Worm (Caenorhabditis elegans): ENCODE data around the gene Y72A10A.1.
A peak's percentile ranks its signal among the peaks of the same experiment; 100 is the strongest.

The Y72A10A.1 gene

ce11 chrX:6093046-6093445, 45.1 kb downstream of the Y72A10A.1 start, which contains the start of gene C15H9.5:
C15H9.5 (plus strand) TSS chrX:6093300.
- TF ChIP-seq nhr-28 (tag; optimal IDR thresholded peaks at IDR 0.05), result no peak
- TF ChIP-seq nhr-2 (tag; optimal IDR thresholded peaks at IDR 0.05), result no peak
- TF ChIP-seq unc-120 (tag; optimal IDR thresholded peaks at IDR 0.05; ENCODE audit: poor library complexity, severe bottlenecking), result no peak
- no peak for TF ChIP-seq unc-39 (tag; optimal IDR thresholded peaks at IDR 0.05)
- TF ChIP-seq tbx-8 (GFP tag; optimal IDR thresholded peaks at IDR 0.05), result no peak
- no peak for TF ChIP-seq ham-2 (GFP tag; optimal IDR thresholded peaks at IDR 0.05)
- TF ChIP-seq ztf-11 (tag; optimal IDR thresholded peaks at IDR 0.05), result no peak
- TF ChIP-seq elt-3 (tag; optimal IDR thresholded peaks at IDR 0.05), result no peak
- no peak for TF ChIP-seq elt-1 (tag; optimal IDR thresholded peaks at IDR 0.05; ENCODE audit: borderline replicate concordance, insufficient read depth)
- no peak for TF ChIP-seq ceh-39 (tag; optimal IDR thresholded peaks at IDR 0.05)
- TF ChIP-seq drap-1 (GFP tag; optimal IDR thresholded peaks at IDR 0.05), result no peak
- TF ChIP-seq pha-4 (tag; optimal IDR thresholded peaks at IDR 0.05), result no peak
- TF ChIP-seq flh-1 (GFP tag; optimal IDR thresholded peaks at IDR 0.05), result no peak
- no peak for TF ChIP-seq bed-3 (GFP tag; optimal IDR thresholded peaks at IDR 0.05)
- no peak for TF ChIP-seq nhr-12 (tag; optimal IDR thresholded peaks at IDR 0.05)

- no peak for TF ChIP-seq ceh-43 (GFP tag; optimal IDR thresholded peaks at IDR 0.05)
- peak; percentile 98 for TF ChIP-seq elt-1 (tag; optimal IDR thresholded peaks at IDR 0.05; ENCODE audit: borderline replicate concordance, insufficient read depth)
- TF ChIP-seq ceh-83 (GFP tag; optimal IDR thresholded peaks at IDR 0.05), result no peak
- TF ChIP-seq cnd-1 (tag; optimal IDR thresholded peaks at IDR 0.05), result no peak
- peak; percentile 31 for TF ChIP-seq nhr-2 (tag; optimal IDR thresholded peaks at IDR 0.05)
- TF ChIP-seq zip-8 (tag; optimal IDR thresholded peaks at IDR 0.05), result no peak
- no peak for TF ChIP-seq blmp-1 (tag; optimal IDR thresholded peaks at IDR 0.05)
- TF ChIP-seq mep-1 (tag; optimal IDR thresholded peaks at IDR 0.05), result no peak
- TF ChIP-seq ham-2 (GFP tag; optimal IDR thresholded peaks at IDR 0.05), result peak; percentile 77
- TF ChIP-seq flh-1 (GFP tag; optimal IDR thresholded peaks at IDR 0.05), result no peak
- TF ChIP-seq unc-39 (tag; optimal IDR thresholded peaks at IDR 0.05), result no peak
- TF ChIP-seq unc-62 (GFP tag; optimal IDR thresholded peaks at IDR 0.05), result no peak
- no peak for TF ChIP-seq tbx-8 (GFP tag; optimal IDR thresholded peaks at IDR 0.05)
- TF ChIP-seq nhr-28 (tag; optimal IDR thresholded peaks at IDR 0.05), result no peak
- TF ChIP-seq nhr-76 (tag; optimal IDR thresholded peaks at IDR 0.05), result no peak
- TF ChIP-seq ces-1 (GFP tag; optimal IDR thresholded peaks at IDR 0.05), result no peak
- no peak for TF ChIP-seq mls-2 (tag; optimal IDR thresholded peaks at IDR 0.05)
- TF ChIP-seq hlh-1 (tag; optimal IDR thresholded peaks at IDR 0.05), result no peak
Measured at ce11 chrX:6092533-6092932, 45.6 kb downstream of the Y72A10A.1 start.

- TF ChIP-seq unc-62 (GFP tag; optimal IDR thresholded peaks at IDR 0.05), result peak; percentile 88
- peak; percentile 89 for TF ChIP-seq sptf-1 (tag; optimal IDR thresholded peaks at IDR 0.05)
- TF ChIP-seq pha-4 (tag; optimal IDR thresholded peaks at IDR 0.05), result peak; percentile 99
- peak; percentile 9 for TF ChIP-seq elt-1 (tag; optimal IDR thresholded peaks at IDR 0.05; ENCODE audit: borderline replicate concordance, insufficient read depth)
- TF ChIP-seq mep-1 (tag; optimal IDR thresholded peaks at IDR 0.05), result peak; percentile 93
- no peak for TF ChIP-seq blmp-1 (tag; optimal IDR thresholded peaks at IDR 0.05)
- peak; percentile 53 for TF ChIP-seq hlh-1 (tag; optimal IDR thresholded peaks at IDR 0.05)
- TF ChIP-seq snpc-4 (tag; optimal IDR thresholded peaks at IDR 0.05), result no peak
- TF ChIP-seq ceh-83 (GFP tag; optimal IDR thresholded peaks at IDR 0.05), result peak; percentile 57
- TF ChIP-seq nhr-237 (tag; optimal IDR thresholded peaks at IDR 0.05), result peak; percentile 42
- peak; percentile 70 for TF ChIP-seq mls-2 (tag; optimal IDR thresholded peaks at IDR 0.05)
- TF ChIP-seq ceh-43 (GFP tag; optimal IDR thresholded peaks at IDR 0.05), result no peak
- peak; percentile 78 for TF ChIP-seq ham-2 (GFP tag; optimal IDR thresholded peaks at IDR 0.05)
- peak; percentile 70 for TF ChIP-seq nhr-2 (tag; optimal IDR thresholded peaks at IDR 0.05)
- peak; percentile 79 for TF ChIP-seq cnd-1 (tag; optimal IDR thresholded peaks at IDR 0.05)
- peak; percentile 84 for TF ChIP-seq nhr-12 (tag; optimal IDR thresholded peaks at IDR 0.05)
- TF ChIP-seq unc-39 (tag; optimal IDR thresholded peaks at IDR 0.05), result peak; percentile 95
- peak; percentile 98 for TF ChIP-seq lin-13 (tag; optimal IDR thresholded peaks at IDR 0.05)
- TF ChIP-seq nhr-28 (tag; optimal IDR thresholded peaks at IDR 0.05), result no peak
- peak; percentile 71 for TF ChIP-seq M03D4.4 (tag; optimal IDR thresholded peaks at IDR 0.05)
- TF ChIP-seq nhr-76 (tag; optimal IDR thresholded peaks at IDR 0.05), result no peak
- no peak for TF ChIP-seq sem-2 (GFP tag; optimal IDR thresholded peaks at IDR 0.05)
- no peak for TF ChIP-seq elt-3 (tag; optimal IDR thresholded peaks at IDR 0.05)
- peak; percentile 60 for TF ChIP-seq ces-1 (GFP tag; optimal IDR thresholded peaks at IDR 0.05)
- TF ChIP-seq mab-5 (tag; optimal IDR thresholded peaks at IDR 0.05), result no peak
- TF ChIP-seq drap-1 (GFP tag; optimal IDR thresholded peaks at IDR 0.05), result peak; percentile 85
- peak; percentile 96 for TF ChIP-seq ztf-11 (tag; optimal IDR thresholded peaks at IDR 0.05)
- TF ChIP-seq flh-1 (GFP tag; optimal IDR thresholded peaks at IDR 0.05), result no peak
- TF ChIP-seq tbx-8 (GFP tag; optimal IDR thresholded peaks at IDR 0.05), result peak; percentile 46
- peak; percentile 92 for TF ChIP-seq ceh-39 (tag; optimal IDR thresholded peaks at IDR 0.05)
- TF ChIP-seq bed-3 (GFP tag; optimal IDR thresholded peaks at IDR 0.05), result peak; percentile 21
- no peak for TF ChIP-seq lin-32 (GFP tag; optimal IDR thresholded peaks at IDR 0.05)
- TF ChIP-seq unc-120 (tag; optimal IDR thresholded peaks at IDR 0.05; ENCODE audit: poor library complexity, severe bottlenecking), result peak; percentile 77
- peak; percentile 92 for TF ChIP-seq lsy-2 (tag; optimal IDR thresholded peaks at IDR 0.05)
- peak; percentile 41 for TF ChIP-seq zip-8 (tag; optimal IDR thresholded peaks at IDR 0.05)
Measured at ce11 chrX:6091967-6092366, 46.2 kb downstream of the Y72A10A.1 start, which contains the start of gene hsp-3. hsp-3 (minus strand) TSS chrX:6092124.
